Worm (Caenorhabditis elegans) whole organism, young adult: ENCODE results near the gene pcp-1.

ENCODE experiments used
- efl-1 ChIP-seq: fragments of 150-350 bp; optimal IDR thresholded peaks from 2 replicates; lab custom pipeline; 2014; ENCODE audit warnings: missing biosample characterization, missing genetic modification reagents, missing genetic modification characterization
- hlh-12 ChIP-seq: sonication (generic microtip); optimal IDR thresholded peaks from 2 replicates; lab custom pipeline; 2016; ENCODE audit warnings: missing genetic modification characterization, missing compliant biosample characterization
- hmg-20 ChIP-seq: fragments of 200-800 bp; sonication (Bioruptor generic); IDR thresholded peaks from 2 replicates; pipeline ENCODE4 v1.3.6; 2022; ENCODE audit warnings: missing genetic modification reagents, missing genetic modification characterization, missing compliant biosample characterization
- let-526 ChIP-seq: fragments of 200-800 bp; sonication (Bioruptor generic); IDR thresholded peaks from 2 replicates; pipeline ENCODE4 v1.3.6; 2022; ENCODE audit warnings: missing genetic modification reagents, missing genetic modification characterization, missing compliant biosample characterization
- lin-40 ChIP-seq: sonication (generic microtip); optimal IDR thresholded peaks from 2 replicates; lab custom pipeline; 2016; ENCODE audit warnings: missing genetic modification characterization, mild to moderate bottlenecking, missing compliant biosample characterization, missing genotype, missing genetic modification reagents
- madf-8 ChIP-seq: fragments of 200-800 bp; sonication (Bioruptor generic); conservative IDR thresholded peaks from 2 replicates; pipeline ENCODE4 v1.3.6; 2022; ENCODE audit warnings: missing genetic modification reagents, missing genetic modification characterization, missing compliant biosample characterization
- mel-28 ChIP-seq: sonication (generic microtip); optimal IDR thresholded peaks from 2 replicates; lab custom pipeline; 2016; ENCODE audit warnings: borderline replicate concordance, mild to moderate bottlenecking, missing genetic modification characterization, missing compliant biosample characterization
- mes-4 ChIP-seq: sonication (generic microtip); optimal IDR thresholded peaks from 2 replicates; lab custom pipeline; 2016; ENCODE audit warnings: missing genotype, missing genetic modification characterization, missing compliant biosample characterization
- pbrm-1 ChIP-seq: fragments of 200-800 bp; sonication (Bioruptor generic); IDR thresholded peaks from 2 replicates; pipeline ENCODE4 v1.3.6; 2022; ENCODE audit warnings: missing genetic modification reagents, missing genetic modification characterization, missing compliant biosample characterization
- pha-4 ChIP-seq: fragments of 150-350 bp; sonication (generic microtip); optimal IDR thresholded peaks from 2 replicates; lab custom pipeline; 2014; ENCODE audit warnings: missing biosample characterization, missing genetic modification reagents, missing genetic modification characterization
- unc-130 ChIP-seq: sonication (generic microtip); optimal IDR thresholded peaks from 2 replicates; lab custom pipeline; 2016; ENCODE audit warnings: missing genetic modification reagents, missing genetic modification characterization, missing compliant biosample characterization
- unc-62 ChIP-seq: fragments of 150-350 bp; optimal IDR thresholded peaks from 2 replicates; lab custom pipeline; 2014; ENCODE audit warnings: missing biosample characterization, missing genetic modification reagents, missing genetic modification characterization
- ztf-22 ChIP-seq: fragments of 200-800 bp; sonication (Bioruptor generic); optimal IDR thresholded peaks from 2 replicates; lab custom pipeline; 2018; ENCODE audit warnings: mild to moderate bottlenecking, missing genetic modification characterization, moderate library complexity, missing compliant biosample characterization
- ztf-26 ChIP-seq: sonication (generic microtip); optimal IDR thresholded peaks from 2 replicates; lab custom pipeline; 2017; ENCODE audit warnings: missing genetic modification characterization, missing compliant biosample characterization

DNA sequence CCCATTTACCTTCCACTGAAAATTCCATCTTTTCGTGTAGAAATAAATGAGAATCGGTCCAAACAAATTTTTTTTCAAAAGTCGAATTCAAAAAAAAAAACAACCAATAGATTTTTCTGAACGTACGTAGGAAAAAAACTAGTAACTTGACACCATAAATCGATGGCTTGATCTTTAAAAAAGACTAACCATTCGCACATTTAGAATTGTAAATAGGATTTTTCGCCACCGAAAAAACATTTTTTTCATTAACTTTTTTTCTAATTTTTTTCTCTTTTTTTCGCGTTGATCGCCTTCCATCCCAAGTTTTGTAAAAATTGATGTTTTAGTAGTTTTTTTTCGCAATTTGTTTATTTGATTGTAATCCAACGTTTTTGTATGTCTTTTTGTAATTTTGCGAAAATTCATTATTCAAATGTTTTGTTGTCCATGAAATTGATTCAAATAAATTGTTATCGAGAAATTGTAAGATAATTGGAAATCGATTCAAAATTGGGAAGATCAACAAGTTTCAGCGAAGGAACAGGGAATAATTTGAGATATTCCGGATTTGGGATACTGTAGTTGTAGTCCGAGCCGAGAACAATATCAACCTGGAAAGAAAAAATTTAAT, 21.0 kb upstream of the pcp-1 start:
- TF ChIP-seq madf-8 (GFP tag; lab: Robert Waterston, UW) (no peak), ztf-26 (peak; percentile 8), mes-4 (tag; lab: Kevin White, UChicago) (no peak), hmg-20 (GFP tag; lab: Robert Waterston, UW) (no peak), pha-4 (no peak), unc-62 (GFP tag; lab: Kevin White, UChicago) (no peak), let-526 (GFP tag; lab: Robert Waterston, UW) (no peak), ztf-22 (no peak), efl-1 (GFP tag; lab: Kevin White, UChicago) (no peak), mel-28 (tag; lab: Kevin White, UChicago) (no peak), pbrm-1 (GFP tag; lab: Robert Waterston, UW) (no peak), lin-40 (no peak), hlh-12 (tag; lab: Kevin White, UChicago) (no peak), unc-130 (GFP tag; lab: Kevin White, UChicago) (no peak)
